Worm (Caenorhabditis elegans) whole organism, L4 larva: ENCODE measurements around the gene dlg-1.
A peak's percentile ranks its signal among the peaks of the same experiment; 100 is the strongest.

Source experiments
- Y105C5A.15 ChIP-seq: fragments of 200-800 bp; sonication (Bioruptor generic); IDR thresholded peaks from 2 replicates; pipeline ENCODE4 v1.3.6; 2022; ENCODE audit warnings: missing genetic modification characterization, missing compliant biosample characterization
- Y48G9A.11 ChIP-seq: fragments of 200-800 bp; sonication (Bioruptor generic); IDR thresholded peaks from 2 replicates; pipeline ENCODE4 v1.3.6; 2022; ENCODE audit warnings: missing genetic modification reagents, missing genetic modification characterization, missing compliant biosample characterization
- ZK337.2 ChIP-seq: fragments of 200-800 bp; sonication (Bioruptor generic); IDR thresholded peaks from 2 replicates; pipeline ENCODE4 v1.3.6; 2022; ENCODE audit warnings: missing genetic modification reagents, missing genetic modification characterization, missing compliant biosample characterization
- ZK546.5 ChIP-seq, 2 experiments: sonication (generic microtip); optimal IDR thresholded peaks; 2 replicates each; lab custom pipeline; 2017; ENCODE audit warnings: missing biosample characterization in 2 of 2, missing genetic modification characterization in 2 of 2
- aha-1 ChIP-seq: fragments of 150-350 bp; peaks from one replicate; lab custom pipeline; 2014; ENCODE audit warnings: missing biosample characterization, missing genetic modification characterization
- aly-2 ChIP-seq: sonication (generic microtip); optimal IDR thresholded peaks from 2 replicates; lab custom pipeline; 2018; ENCODE audit warnings: missing biosample characterization, missing genetic modification characterization
- ama-1 ChIP-seq: fragments of 150-350 bp; optimal IDR thresholded peaks from 2 replicates; lab custom pipeline; 2014; ENCODE audit warnings: inconsistent platforms, mixed read lengths
- arid-1 ChIP-seq: fragments of 200-800 bp; sonication (Bioruptor generic); conservative IDR thresholded peaks from 2 replicates; pipeline ENCODE4 v1.3.6; 2022; ENCODE audit warnings: missing genetic modification reagents, missing genetic modification characterization, missing compliant biosample characterization
- attf-4 ChIP-seq: sonication (generic microtip); optimal IDR thresholded peaks from 3 replicates; lab custom pipeline; 2017; ENCODE audit warnings: missing biosample characterization, missing genetic modification characterization
- ceh-28 ChIP-seq: fragments of 150-350 bp; optimal IDR thresholded peaks from 2 replicates; lab custom pipeline; 2014; ENCODE audit warnings: missing biosample characterization, missing genetic modification reagents, missing genetic modification characterization
- ceh-82 ChIP-seq: sonication (generic microtip); optimal IDR thresholded peaks from 2 replicates; lab custom pipeline; 2017; ENCODE audit warnings: missing biosample characterization, missing genetic modification characterization
- ctbp-1 ChIP-seq: fragments of 200-800 bp; sonication (Bioruptor generic); IDR thresholded peaks from 2 replicates; pipeline ENCODE4 v1.3.6; 2022; ENCODE audit warnings: missing genetic modification reagents, missing genetic modification characterization, missing compliant biosample characterization
- daf-16 ChIP-seq, 3 experiments: sonication (generic microtip); optimal IDR thresholded peaks; 2 replicates each; lab custom pipeline; 2016 to 2017; ENCODE audit warnings: missing genetic modification characterization in 3 of 3, missing genetic modification reagents in 3 of 3, mild to moderate bottlenecking in 2 of 3, missing compliant biosample characterization in 2 of 3, missing biosample characterization in 1 of 3, moderate library complexity in 1 of 3
- daf-19 ChIP-seq: fragments of 200-800 bp; sonication (Bioruptor generic); conservative IDR thresholded peaks from 2 replicates; pipeline ENCODE4 v1.3.6; 2022; ENCODE audit warnings: missing genetic modification characterization, missing compliant biosample characterization
- dmd-6 ChIP-seq: fragments of 200-800 bp; sonication (Bioruptor generic); IDR thresholded peaks from 2 replicates; pipeline ENCODE4 v1.3.6; 2022; ENCODE audit warnings: missing genetic modification reagents, missing genetic modification characterization, missing compliant biosample characterization
- dmd-9 ChIP-seq: fragments of 200-800 bp; sonication (Bioruptor generic); IDR thresholded peaks from 2 replicates; pipeline ENCODE4 v1.3.6; 2022; ENCODE audit warnings: missing genetic modification reagents, missing genetic modification characterization, missing compliant biosample characterization
- dve-1 ChIP-seq: sonication (generic microtip); optimal IDR thresholded peaks from 2 replicates; lab custom pipeline; 2017; ENCODE audit warnings: antibody characterized with exemption, mild to moderate bottlenecking, missing genetic modification characterization, missing compliant biosample characterization; ENCODE audit not compliant: insufficient read depth
- fos-1 ChIP-seq: fragments of 150-350 bp; optimal IDR thresholded peaks from 2 replicates; lab custom pipeline; 2014; ENCODE audit warnings: missing biosample characterization, missing genetic modification characterization
- hlh-11 ChIP-seq: fragments of 200-800 bp; sonication (Bioruptor generic); optimal IDR thresholded peaks from 2 replicates; lab custom pipeline; 2018; ENCODE audit warnings: mild to moderate bottlenecking, missing genetic modification characterization, missing compliant biosample characterization
- hmg-1.1 ChIP-seq: fragments of 200-800 bp; sonication (Bioruptor generic); IDR thresholded peaks from 2 replicates; pipeline ENCODE4 v1.3.6; 2022; ENCODE audit warnings: missing genetic modification reagents, missing genetic modification characterization, missing compliant biosample characterization
- jun-1 ChIP-seq: fragments of 150-350 bp; optimal IDR thresholded peaks from 2 replicates; lab custom pipeline; 2014; ENCODE audit warnings: missing biosample characterization, missing genetic modification reagents, missing genetic modification characterization
- lin-39 ChIP-seq: fragments of 150-350 bp; optimal IDR thresholded peaks from 2 replicates; lab custom pipeline; 2014; ENCODE audit warnings: missing biosample characterization, missing genetic modification reagents, missing genetic modification characterization
- madf-5 ChIP-seq, 2 experiments: fragments of 200-800 bp; sonication (Bioruptor generic); IDR thresholded peaks; 2 replicates each; pipeline ENCODE4 v1.3.6; 2022; ENCODE audit warnings: missing compliant biosample characterization in 2 of 2, missing genetic modification characterization in 2 of 2
- mep-1 ChIP-seq: fragments of 150-350 bp; sonication (generic microtip); optimal IDR thresholded peaks from 3 replicates; lab custom pipeline; 2014; ENCODE audit warnings: missing biosample characterization, missing genetic modification characterization
- mes-2 ChIP-seq: sonication (generic microtip); optimal IDR thresholded peaks from 2 replicates; lab custom pipeline; 2016; ENCODE audit warnings: missing genotype, mild to moderate bottlenecking, missing genetic modification characterization, missing compliant biosample characterization; ENCODE audit not compliant: poor library complexity, severe bottlenecking
- mxl-3 ChIP-seq: fragments of 200-800 bp; sonication (Bioruptor generic); optimal IDR thresholded peaks from 2 replicates; lab custom pipeline; 2018; ENCODE audit warnings: mild to moderate bottlenecking, missing genetic modification characterization, missing compliant biosample characterization
- nhr-102 ChIP-seq: sonication (generic microtip); optimal IDR thresholded peaks from 2 replicates; lab custom pipeline; 2016; ENCODE audit warnings: mild to moderate bottlenecking, missing genetic modification characterization, moderate library complexity, missing compliant biosample characterization
- nhr-11 ChIP-seq: fragments of 150-350 bp; optimal IDR thresholded peaks from 2 replicates; lab custom pipeline; 2014; ENCODE audit warnings: missing biosample characterization, missing genetic modification characterization
- nhr-28 ChIP-seq: fragments of 150-350 bp; optimal IDR thresholded peaks from 2 replicates; lab custom pipeline; 2014; ENCODE audit warnings: missing biosample characterization, missing genetic modification characterization
- nhr-42 ChIP-seq: fragments of 200-800 bp; sonication (Bioruptor generic); IDR thresholded peaks from 2 replicates; pipeline ENCODE4 v1.3.6; 2022; ENCODE audit warnings: missing genetic modification characterization, missing compliant biosample characterization
- nhr-48 ChIP-seq: sonication (generic microtip); optimal IDR thresholded peaks from 2 replicates; lab custom pipeline; 2016; ENCODE audit warnings: mild to moderate bottlenecking, missing genetic modification characterization, missing compliant biosample characterization
- nhr-6 ChIP-seq: fragments of 150-350 bp; optimal IDR thresholded peaks from 2 replicates; lab custom pipeline; 2014; ENCODE audit warnings: missing biosample characterization, missing genetic modification characterization
- pqm-1 ChIP-seq: sonication (generic microtip); optimal IDR thresholded peaks from 2 replicates; lab custom pipeline; 2017; ENCODE audit warnings: missing biosample characterization, missing genetic modification characterization
- sdz-12 ChIP-seq: fragments of 200-800 bp; sonication (Bioruptor generic); optimal IDR thresholded peaks from 2 replicates; lab custom pipeline; 2018; ENCODE audit warnings: mild to moderate bottlenecking, missing genetic modification characterization, missing compliant biosample characterization
- snpc-4 ChIP-seq: fragments of 150-350 bp; optimal IDR thresholded peaks from 2 replicates; lab custom pipeline; 2014; ENCODE audit warnings: missing biosample characterization, missing genetic modification characterization
- spr-1 ChIP-seq: sonication (generic microtip); optimal IDR thresholded peaks from 2 replicates; lab custom pipeline; 2016; ENCODE audit warnings: mild to moderate bottlenecking, missing genetic modification characterization, missing compliant biosample characterization
- unc-130 ChIP-seq: sonication (generic microtip); optimal IDR thresholded peaks from 2 replicates; lab custom pipeline; 2016; ENCODE audit warnings: missing genetic modification reagents, missing genetic modification characterization, missing compliant biosample characterization
- unc-62 ChIP-seq, 3 experiments: fragments of 150-350 bp in 1 of 3; sonication (generic microtip); optimal IDR thresholded peaks in 2 of 3; peaks in 1 of 3; 1 replicate in 1 of 3; 2 replicates in 2 of 3; lab custom pipeline; 2014 to 2017; ENCODE audit warnings: missing biosample characterization in 3 of 3, missing genetic modification characterization in 3 of 3, missing genetic modification reagents in 3 of 3, missing genotype in 1 of 3
- vab-7 ChIP-seq: fragments of 200-800 bp; sonication (Bioruptor generic); IDR thresholded peaks from 2 replicates; pipeline ENCODE4 v1.3.6; 2022; ENCODE audit warnings: missing genetic modification reagents, missing genetic modification characterization, missing compliant biosample characterization
- zfp-3 ChIP-seq: fragments of 200-800 bp; sonication (Bioruptor generic); conservative IDR thresholded peaks from 2 replicates; pipeline ENCODE4 v1.3.6; 2022; ENCODE audit warnings: missing genetic modification reagents, missing genetic modification characterization, missing compliant biosample characterization
- zip-2 ChIP-seq: fragments of 150-350 bp; optimal IDR thresholded peaks from 2 replicates; lab custom pipeline; 2014; ENCODE audit warnings: missing biosample characterization, missing genetic modification characterization

The dlg-1 gene

ce11 chrX:5458043-5458442 is 21.5 kb upstream of the dlg-1 start:
- no peak for TF ChIP-seq daf-19 (GFP tag; lab: Robert Waterston, UW)
- TF ChIP-seq attf-4 = no peak
- peak; percentile 81 for TF ChIP-seq aha-1 (tag; lab: Kevin White, UChicago)
- TF ChIP-seq madf-5 (GFP tag; IDR thresholded peaks at IDR 0.05; lab: Robert Waterston, UW) = 0 out of 4 replicates have a peak, but pooled peaks of 1 of the 2 experiments have one; percentile 10
- no peak for TF ChIP-seq spr-1 (tag; lab: Kevin White, UChicago)

- TF ChIP-seq aha-1 (tag; lab: Kevin White, UChicago) = peak; percentile 58
- TF ChIP-seq ceh-82 (tag; lab: Kevin White, UChicago) = no peak
- TF ChIP-seq daf-16 (GFP tag; optimal IDR thresholded peaks at IDR 0.05; lab: Kevin White, UChicago) = no peak
- TF ChIP-seq daf-16 (tag; optimal IDR thresholded peaks at IDR 0.05; lab: Kevin White, UChicago) = peak; percentile 30
- TF ChIP-seq hlh-11 (tag; lab: Kevin White, UChicago) = peak; percentile 2
- no peak for TF ChIP-seq jun-1
- peak; percentile 10 for TF ChIP-seq nhr-28 (tag; lab: Kevin White, UChicago)
- peak in 1 of 2 experiments; percentile 45 for TF ChIP-seq unc-62 (GFP tag; optimal IDR thresholded peaks at IDR 0.05 in 1 of 2; lab: Kevin White, UChicago)
- no peak for TF ChIP-seq unc-62 (tag; optimal IDR thresholded peaks at IDR 0.05; lab: Kevin White, UChicago)
- TF ChIP-seq nhr-48 = no peak
- peak; percentile 54 for TF ChIP-seq dve-1
These were observed 20.8 kb upstream of the dlg-1 start for ce11 chrX:5458750-5459149.

DNA sequence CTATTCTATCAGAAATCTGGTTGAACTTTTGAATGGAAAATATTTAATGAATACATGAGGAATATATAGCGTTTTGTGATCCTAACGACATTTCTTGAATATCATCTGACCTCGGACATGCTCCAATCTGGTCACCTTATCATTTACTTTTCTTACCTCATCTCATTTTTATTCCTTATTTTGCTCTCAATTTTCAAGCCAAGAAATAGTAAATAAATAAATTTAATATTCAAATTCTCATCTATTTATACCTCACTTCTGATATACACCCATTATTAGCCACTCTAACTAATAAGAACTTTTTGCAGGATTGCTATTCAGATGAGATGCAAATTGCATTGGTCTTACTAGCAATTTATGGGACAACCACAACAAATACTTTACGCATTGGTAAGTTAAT is 18.6 kb upstream of the dlg-1 start, which contains the start of gene ddr-1:
Gene ddr-1, plus strand, starts transcription at position 301 of the 400 bp plus-strand sequence.
- no peak for TF ChIP-seq madf-5 (GFP tag; IDR thresholded peaks at IDR 0.05; lab: Robert Waterston, UW)
- no peak for TF ChIP-seq nhr-42 (GFP tag; lab: Robert Waterston, UW)
- no peak for TF ChIP-seq attf-4
- TF ChIP-seq lin-39 (tag; lab: Kevin White, UChicago) = no peak
- TF ChIP-seq dmd-9 = no peak
- TF ChIP-seq, all 104 proteins: peak for 0

ce11 chrX:5465631-5466030 is 13.9 kb upstream of the dlg-1 start:
- TF ChIP-seq daf-16 (GFP tag; optimal IDR thresholded peaks at IDR 0.05; lab: Kevin White, UChicago) (no peak), daf-16 (tag; optimal IDR thresholded peaks at IDR 0.05; lab: Kevin White, UChicago) (peak; percentile 0), pqm-1 (tag; lab: Kevin White, UChicago) (peak; percentile 53), zfp-3 (no peak), nhr-11 (tag; lab: Kevin White, UChicago) (no peak), unc-130 (GFP tag; lab: Kevin White, UChicago) (no peak)

DNA sequence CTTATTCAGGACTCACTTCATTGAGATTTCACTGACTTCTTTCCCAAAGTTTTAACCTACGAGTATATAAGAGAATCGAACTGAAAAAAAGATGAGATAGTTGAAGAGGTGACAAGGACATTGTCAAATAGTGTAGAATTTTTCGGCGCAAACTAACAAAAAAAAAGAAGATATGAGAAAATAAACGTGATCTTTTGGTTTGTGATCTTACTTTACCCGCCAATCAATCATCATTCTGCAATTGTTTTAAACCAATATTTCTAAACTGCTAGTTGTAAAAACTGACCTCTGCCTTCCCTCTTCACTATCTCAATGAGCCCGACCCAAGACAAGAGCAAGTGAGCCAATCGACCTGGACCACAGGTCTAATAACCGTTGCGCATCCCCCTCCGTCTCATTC is 13.4 kb upstream of the dlg-1 start:
- TF ChIP-seq unc-62 (GFP tag; optimal IDR thresholded peaks at IDR 0.05 in 1 of 2; lab: Kevin White, UChicago) (peak in 1 of 2 experiments; percentile 53), unc-62 (tag; optimal IDR thresholded peaks at IDR 0.05; lab: Kevin White, UChicago) (no peak), madf-5 (GFP tag; IDR thresholded peaks at IDR 0.05; lab: Robert Waterston, UW) (no peak)

DNA sequence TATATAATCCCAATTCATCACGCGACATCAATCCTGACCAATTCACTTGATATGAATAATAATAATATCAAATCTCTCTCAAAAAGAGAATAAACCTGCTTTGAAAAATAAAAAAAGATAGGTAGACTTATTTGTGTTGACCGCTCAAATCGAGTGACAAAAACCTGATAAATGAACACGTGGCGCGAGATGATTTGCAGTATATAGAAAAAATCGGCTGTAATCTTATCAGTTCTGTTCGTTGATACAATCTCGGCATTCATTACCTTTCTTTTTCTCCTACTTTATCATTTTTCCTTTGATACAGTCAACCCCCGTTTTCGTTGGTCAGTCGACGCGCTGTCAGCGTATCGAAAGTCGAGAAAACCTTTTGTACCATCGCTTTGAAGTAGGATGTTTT is 12.2 kb upstream of the dlg-1 start:
- no peak for TF ChIP-seq Y48G9A.11
- no peak for TF ChIP-seq ZK546.5 (tag; optimal IDR thresholded peaks at IDR 0.05; lab: Kevin White, UChicago)
- no peak for TF ChIP-seq ZK337.2 (GFP tag; lab: Robert Waterston, UW)
- no peak for TF ChIP-seq mes-2 (tag; lab: Kevin White, UChicago)
- TF ChIP-seq dmd-9 = no peak
- no peak for TF ChIP-seq ceh-28 (tag; lab: Kevin White, UChicago)
- TF ChIP-seq zip-2 (tag; lab: Kevin White, UChicago) = no peak
- TF ChIP-seq nhr-28 (tag; lab: Kevin White, UChicago) = peak; percentile 85
- TF ChIP-seq hlh-11 (tag; lab: Kevin White, UChicago) = peak; percentile 82
- no peak for TF ChIP-seq arid-1 (GFP tag; lab: Robert Waterston, UW)
- peak; percentile 96 for TF ChIP-seq mxl-3
- TF ChIP-seq ctbp-1 (GFP tag; lab: Robert Waterston, UW) = no peak
- no peak for TF ChIP-seq aly-2 (tag; lab: Kevin White, UChicago)
- no peak for TF ChIP-seq snpc-4 (tag; lab: Kevin White, UChicago)
- TF ChIP-seq nhr-6 (tag; lab: Kevin White, UChicago) = no peak
- TF ChIP-seq dmd-6 = peak; percentile 94
- peak; percentile 32 for TF ChIP-seq nhr-102 (tag; lab: Kevin White, UChicago)
- no peak for TF ChIP-seq jun-1
- no peak for TF ChIP-seq fos-1 (tag; lab: Kevin White, UChicago)
- no peak for TF ChIP-seq sdz-12 (GFP tag; lab: Kevin White, UChicago)
- no peak for TF ChIP-seq Y105C5A.15 (GFP tag; lab: Robert Waterston, UW)
- no peak for TF ChIP-seq vab-7 (GFP tag; lab: Robert Waterston, UW)
- no peak for TF ChIP-seq ama-1 (lab: Kevin White, UChicago)
- TF ChIP-seq mep-1 = peak; percentile 10
- TF ChIP-seq hmg-1.1 (GFP tag; lab: Robert Waterston, UW) = no peak
